Worm (Caenorhabditis elegans): ENCODE data around the gene cpb-2.

Gene cpb-2

DNA sequence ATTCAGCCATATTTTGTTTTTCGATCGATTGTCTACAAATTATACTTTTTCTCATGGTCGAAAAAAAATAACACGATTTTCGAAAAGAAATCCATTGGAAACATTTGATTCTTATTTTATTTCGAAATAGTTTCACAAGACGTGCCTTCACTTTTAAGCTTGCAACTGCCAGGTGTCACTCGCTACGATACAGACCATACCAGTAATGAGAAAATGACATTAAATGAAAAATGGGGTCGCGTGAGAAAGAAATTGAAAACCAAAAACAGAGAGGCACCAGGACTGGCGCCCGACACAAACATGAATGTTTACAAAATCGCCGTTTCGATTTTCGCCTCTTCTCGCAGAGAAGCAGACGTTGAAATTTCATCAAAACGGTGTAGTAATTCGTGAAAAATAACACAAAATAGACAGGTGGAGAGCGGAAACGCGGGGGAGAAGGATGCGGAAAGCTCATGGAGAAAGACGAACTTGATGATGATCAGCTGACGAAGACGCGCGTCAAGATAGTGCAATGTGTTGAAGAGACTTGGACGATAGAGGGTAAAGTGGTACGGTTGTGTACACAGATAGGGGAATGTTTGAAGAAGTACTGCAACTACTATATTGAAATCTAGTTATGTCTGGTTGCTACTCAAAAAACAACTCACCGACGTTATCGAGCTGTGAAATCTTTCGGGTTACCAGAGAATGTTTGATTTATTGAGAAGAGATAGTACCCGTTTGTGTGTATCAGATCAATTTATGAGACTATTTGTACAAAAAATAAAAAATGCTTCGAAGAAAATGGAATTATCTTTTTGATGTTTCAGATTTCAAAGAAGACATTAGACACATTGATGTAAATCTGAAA lies 43.7 kb downstream of the cpb-2 start:
- TF ChIP-seq unc-62 (GFP tag; optimal IDR thresholded peaks at IDR 0.05) = no peak

DNA sequence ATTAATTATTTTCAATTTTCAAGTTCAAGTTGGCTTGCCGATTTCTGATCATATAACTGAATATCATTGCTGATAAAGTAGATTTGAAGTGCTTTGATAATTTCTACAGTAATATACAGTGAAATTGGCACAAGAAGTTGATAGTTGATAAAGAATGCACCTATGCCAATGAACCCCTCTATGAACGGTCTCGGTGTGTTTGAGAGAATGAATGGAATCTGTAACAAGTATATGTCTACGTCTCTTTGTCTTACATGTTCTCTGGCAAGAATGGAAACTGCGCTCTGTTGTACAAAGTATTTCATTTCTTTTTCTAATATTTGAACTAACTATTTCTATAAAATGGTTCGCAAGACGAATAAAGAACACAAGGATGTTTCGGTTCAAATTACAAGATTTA lies 49.2 kb downstream of the cpb-2 start, which contains the start of gene T24H7.8:
TSS of gene T24H7.8 (plus strand) at position 301 of the 400 bp plus-strand sequence.
- TF ChIP-seq unc-62 (GFP tag; optimal IDR thresholded peaks at IDR 0.05) = no peak

DNA sequence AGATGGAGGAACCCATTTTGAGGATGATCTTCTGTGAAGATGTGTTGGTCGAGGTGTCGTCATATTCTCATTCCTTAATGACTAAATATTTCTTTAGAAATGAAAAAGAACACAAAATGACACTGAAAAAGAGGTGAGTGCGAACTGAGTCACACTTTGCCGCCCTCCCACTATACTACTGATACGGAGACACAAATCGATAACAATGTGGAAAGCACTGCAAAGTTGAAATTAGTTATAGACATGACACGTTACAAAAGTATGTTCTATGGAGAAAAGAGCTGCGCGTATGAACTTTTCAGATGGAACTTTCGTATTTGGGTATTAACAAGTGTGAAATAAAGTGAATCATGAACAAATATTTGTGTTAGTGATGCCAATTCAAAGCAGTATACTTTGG lies 51.6 kb downstream of the cpb-2 start, which contains the start of gene tat-4:
TSS of gene tat-4 (minus strand) at position 117 of the 400 bp plus-strand sequence.
- no peak for TF ChIP-seq unc-62 (GFP tag; optimal IDR thresholded peaks at IDR 0.05)

Measured in whole organism, dauer.